Worm (Caenorhabditis elegans): ENCODE results near the gene srg-23.
A peak's percentile ranks its signal among the peaks of the same experiment; 100 is the strongest.

The srg-23 gene

DNA sequence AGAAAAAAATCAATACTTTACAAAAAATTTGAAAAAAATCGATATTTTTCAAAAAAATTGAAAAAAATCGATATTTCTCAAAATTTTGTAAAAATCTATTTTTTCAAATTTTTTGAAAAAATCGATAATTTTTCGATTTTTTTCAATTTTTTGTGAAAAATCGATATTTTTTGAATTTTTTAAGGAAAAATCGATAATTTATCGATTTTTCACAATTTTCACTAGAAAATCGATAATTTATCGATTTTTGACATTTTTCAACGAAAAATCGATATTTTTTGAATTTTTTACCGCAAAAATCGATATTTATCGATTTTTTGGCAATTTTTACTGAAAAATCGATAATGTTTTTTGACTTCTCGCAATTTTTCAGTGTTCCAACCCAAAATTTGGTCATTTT lies 32.6 kb downstream of the srg-23 start:
- TF ChIP-seq Y55F3AM.14 (GFP tag; optimal IDR thresholded peaks at IDR 0.05) = no peak

DNA sequence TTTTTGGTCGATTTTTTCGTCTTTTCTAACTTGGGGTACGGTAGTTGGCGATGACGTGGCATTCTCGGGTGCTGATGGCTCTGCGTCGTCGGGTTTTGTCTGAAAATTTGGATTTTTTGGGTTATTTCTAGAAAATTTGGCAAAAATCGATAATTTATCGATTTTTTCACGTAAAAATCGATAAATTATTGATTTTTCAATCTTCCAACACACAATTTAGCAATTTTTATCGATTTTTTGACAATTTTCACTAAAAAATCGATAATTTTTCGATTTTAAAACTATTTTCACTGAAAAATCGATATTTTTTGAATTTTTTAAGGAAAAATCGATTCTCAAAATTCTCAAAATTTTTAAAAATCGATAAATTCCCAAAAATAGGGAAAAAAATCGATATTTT lies 33.1 kb downstream of the srg-23 start:
- TF ChIP-seq nhr-129 (tag; optimal IDR thresholded peaks at IDR 0.05) = no peak
- TF ChIP-seq alr-1 (tag; optimal IDR thresholded peaks at IDR 0.05) = no peak
- no peak for TF ChIP-seq Y55F3AM.14 (GFP tag; optimal IDR thresholded peaks at IDR 0.05)
- TF ChIP-seq ama-1 (optimal IDR thresholded peaks at IDR 0.05) = no peak
- TF ChIP-seq elt-3 (tag; optimal IDR thresholded peaks at IDR 0.05) = no peak
- TF ChIP-seq nhr-10 (tag; optimal IDR thresholded peaks at IDR 0.05) = no peak
- TF ChIP-seq gmeb-1 (tag; optimal IDR thresholded peaks at IDR 0.05) = no peak

DNA sequence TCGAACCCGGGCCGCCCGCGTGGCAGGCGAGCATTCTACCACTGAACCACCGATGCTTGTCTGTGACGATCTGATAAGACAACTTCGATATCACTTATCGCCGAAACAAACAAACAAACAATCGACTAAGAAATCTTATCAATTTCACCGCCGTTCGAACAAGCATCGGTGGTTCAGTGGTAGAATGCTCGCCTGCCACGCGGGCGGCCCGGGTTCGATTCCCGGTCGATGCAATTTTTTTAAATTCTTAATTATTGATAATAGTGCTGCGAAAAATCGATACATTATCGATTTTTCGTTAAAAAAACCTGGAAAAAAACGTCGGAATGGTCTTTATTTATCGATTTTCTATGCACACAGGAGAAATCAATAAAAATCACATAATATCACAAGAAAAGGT lies 33.7 kb downstream of the srg-23 start:
- peak; percentile 8 for TF ChIP-seq fos-1 (tag; optimal IDR thresholded peaks at IDR 0.05)
- peak; percentile 3 for TF ChIP-seq gmeb-1 (tag; optimal IDR thresholded peaks at IDR 0.05)
- TF ChIP-seq elt-3 (tag; optimal IDR thresholded peaks at IDR 0.05) = no peak
- TF ChIP-seq mbf-1 (tag; optimal IDR thresholded peaks at IDR 0.05) = no peak
- peak in 1 of 2 experiments; percentile 42 for TF ChIP-seq lsy-2 (tag; optimal IDR thresholded peaks at IDR 0.05)
- peak; percentile 71 for TF ChIP-seq crh-2 (tag; optimal IDR thresholded peaks at IDR 0.05)
- TF ChIP-seq sma-3 (GFP tag; optimal IDR thresholded peaks at IDR 0.05) = peak; percentile 45
- TF ChIP-seq mdl-1 (tag; optimal IDR thresholded peaks at IDR 0.05) = no peak
- TF ChIP-seq nhr-11 (tag; optimal IDR thresholded peaks at IDR 0.05) = no peak

DNA sequence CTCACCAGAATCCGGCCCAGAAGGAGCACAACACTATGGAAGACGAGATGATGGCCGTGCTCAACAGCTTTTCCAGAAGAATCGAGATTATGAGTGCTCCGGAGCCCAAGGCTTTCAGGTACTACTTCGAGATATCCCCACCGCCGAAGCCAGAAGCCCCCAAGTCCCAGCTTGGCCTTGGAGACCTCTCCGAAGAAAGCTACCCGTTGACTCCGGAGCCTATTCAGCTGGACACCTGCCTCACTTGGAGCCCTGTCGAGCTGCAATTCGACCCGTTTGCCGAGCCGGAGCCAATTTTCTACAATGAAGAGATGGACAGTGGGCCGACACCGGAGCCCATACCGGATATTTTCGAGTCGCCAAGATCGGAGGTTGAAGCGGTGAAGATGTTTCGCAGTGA lies 34.4 kb downstream of the srg-23 start:
- TF ChIP-seq nhr-10 (tag; optimal IDR thresholded peaks at IDR 0.05) = no peak

DNA sequence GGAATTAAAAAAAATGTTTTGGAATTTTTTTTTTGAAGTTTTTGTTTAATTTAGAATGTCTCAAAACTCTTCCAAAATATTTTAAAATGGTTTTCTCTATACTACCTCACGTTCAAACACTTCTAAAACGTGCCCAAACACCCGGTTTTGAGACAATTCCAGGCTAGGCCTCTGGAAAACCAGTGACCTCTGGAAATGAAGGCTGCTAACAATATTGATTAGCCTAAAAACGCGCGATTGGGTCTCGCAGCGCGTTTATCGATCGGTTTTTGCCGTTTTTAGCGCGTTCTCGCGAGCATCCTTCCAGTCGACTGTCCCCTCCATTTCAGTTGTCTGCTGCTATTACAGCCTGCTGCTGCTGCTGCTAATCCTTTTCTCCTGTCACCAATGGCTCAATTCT lies 35.2 kb downstream of the srg-23 start, which contains the start of gene Y25C1A.6:
Gene Y25C1A.6, plus strand, starts transcription at position 301 of the 400 bp plus-strand sequence.
- TF ChIP-seq elt-3 (tag; optimal IDR thresholded peaks at IDR 0.05) (no peak), egl-27 (tag; optimal IDR thresholded peaks at IDR 0.05) (no peak), mab-5 (tag; optimal IDR thresholded peaks at IDR 0.05) (no peak), unc-55 (GFP tag; optimal IDR thresholded peaks at IDR 0.05) (no peak), crh-2 (tag; optimal IDR thresholded peaks at IDR 0.05) (no peak), nhr-12 (tag; optimal IDR thresholded peaks at IDR 0.05) (no peak), fos-1 (tag; optimal IDR thresholded peaks at IDR 0.05) (no peak), peb-1 (tag; optimal IDR thresholded peaks at IDR 0.05) (no peak)

DNA sequence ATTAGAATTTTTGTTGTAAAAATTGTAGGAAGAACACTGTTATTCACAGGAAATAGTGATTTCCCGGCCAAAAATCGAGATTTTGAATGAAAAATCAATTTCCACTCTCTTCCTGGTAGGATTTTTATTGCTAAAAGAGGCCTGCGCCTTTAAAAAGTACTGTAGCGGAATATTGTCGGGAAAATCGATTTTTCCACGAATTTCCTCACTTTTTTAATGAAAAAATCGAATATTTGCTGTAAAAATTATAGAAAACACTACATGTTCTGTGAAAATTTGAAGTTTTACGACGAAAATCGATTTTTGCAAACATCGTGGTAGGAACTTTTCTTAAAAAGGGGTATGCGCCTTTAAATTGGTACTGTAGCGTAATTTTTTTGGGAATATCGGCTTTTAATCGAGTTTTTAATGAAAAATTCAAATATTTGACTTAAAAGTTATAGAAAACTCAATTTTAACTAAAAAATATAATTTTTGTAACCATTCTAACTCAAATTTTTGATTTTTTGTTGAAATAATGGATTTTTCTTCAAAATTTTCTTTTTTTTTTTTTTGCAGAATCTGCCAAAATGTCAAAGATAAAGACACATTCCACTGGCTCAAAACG lies 39.6 kb downstream of the srg-23 start, which contains the start of gene lin-8:
Gene lin-8, plus strand, starts transcription at position 557 of the 607 bp plus-strand sequence.
- TF ChIP-seq alr-1 (tag; optimal IDR thresholded peaks at IDR 0.05) = no peak
- TF ChIP-seq ztf-4 (tag; optimal IDR thresholded peaks at IDR 0.05) = no peak
- TF ChIP-seq nhr-237 (tag; optimal IDR thresholded peaks at IDR 0.05) = no peak
- TF ChIP-seq lin-11 (tag; optimal IDR thresholded peaks at IDR 0.05) = no peak
- TF ChIP-seq nhr-10 (tag; optimal IDR thresholded peaks at IDR 0.05) = no peak
- TF ChIP-seq crh-2 (tag; optimal IDR thresholded peaks at IDR 0.05) = no peak
- no peak for TF ChIP-seq ZK546.5 (tag; optimal IDR thresholded peaks at IDR 0.05)
- no peak for TF ChIP-seq peb-1 (tag; optimal IDR thresholded peaks at IDR 0.05)
- TF ChIP-seq mdl-1 (tag; optimal IDR thresholded peaks at IDR 0.05) = no peak
- TF ChIP-seq ama-1 (optimal IDR thresholded peaks at IDR 0.05) = no peak
- no peak for TF ChIP-seq ztf-11 (tag; optimal IDR thresholded peaks at IDR 0.05)

DNA sequence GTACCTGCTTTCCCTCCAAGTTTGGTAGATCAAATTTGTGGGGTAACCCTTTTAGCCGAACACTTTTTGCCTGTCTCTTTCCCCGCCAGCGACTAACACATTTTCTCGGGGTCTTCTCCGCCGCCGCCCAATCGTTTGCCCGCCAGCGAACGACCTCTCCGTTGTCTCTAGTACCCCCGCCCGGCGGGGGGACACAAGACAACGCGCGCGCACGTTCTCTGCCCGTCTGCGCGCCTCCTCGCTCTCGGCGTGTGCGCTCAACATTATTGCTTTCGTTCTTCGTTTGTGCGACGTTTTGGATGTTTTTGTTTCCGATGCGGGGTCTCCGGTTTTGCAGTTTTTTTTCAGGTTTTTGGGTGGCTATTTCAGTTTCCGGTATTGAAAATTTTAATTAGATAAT lies 40.4 kb downstream of the srg-23 start:
- no peak for TF ChIP-seq nhr-77 (tag; optimal IDR thresholded peaks at IDR 0.05)
- no peak for TF ChIP-seq blmp-1 (tag; optimal IDR thresholded peaks at IDR 0.05; ENCODE audit: insufficient read depth)
- TF ChIP-seq gmeb-1 (tag; optimal IDR thresholded peaks at IDR 0.05) = no peak
- peak; percentile 26 for TF ChIP-seq nhr-129 (tag; optimal IDR thresholded peaks at IDR 0.05)
- TF ChIP-seq unc-55 (GFP tag; optimal IDR thresholded peaks at IDR 0.05) = peak; percentile 25
- no peak for TF ChIP-seq unc-39 (tag; optimal IDR thresholded peaks at IDR 0.05)
- no peak for TF ChIP-seq nhr-10 (tag; optimal IDR thresholded peaks at IDR 0.05)
- TF ChIP-seq crh-2 (tag; optimal IDR thresholded peaks at IDR 0.05) = peak; percentile 17
- TF ChIP-seq C34F6.9 (tag; optimal IDR thresholded peaks at IDR 0.05) = peak; percentile 35
- no peak for TF ChIP-seq sem-4 (tag; optimal IDR thresholded peaks at IDR 0.05)
